Worm (Caenorhabditis elegans): ENCODE measurements around the gene ccm-2.

ccm-2 gene

ce11 chrIV:1838583-1838982 is 4.2 kb downstream of the ccm-2 start:
- TF ChIP-seq ztf-23 (GFP tag; IDR thresholded peaks at IDR 0.05), result no peak
- no peak for TF ChIP-seq T22C8.4 (GFP tag; IDR thresholded peaks at IDR 0.05)
- no peak for TF ChIP-seq klf-2 (GFP tag; conservative IDR thresholded peaks at IDR 0.05)
- no peak for TF ChIP-seq ztf-29 (GFP tag; IDR thresholded peaks at IDR 0.05)
- TF ChIP-seq ref-1 (GFP tag; conservative IDR thresholded peaks at IDR 0.05), result no peak
- TF ChIP-seq flt-1 (GFP tag; IDR thresholded peaks at IDR 0.05), result no peak
- TF ChIP-seq tab-1 (GFP tag; IDR thresholded peaks at IDR 0.05), result no peak
- no peak for TF ChIP-seq cog-1 (tag; optimal IDR thresholded peaks at IDR 0.05)
- TF ChIP-seq med-1 (GFP tag; optimal IDR thresholded peaks at IDR 0.05; ENCODE audit: insufficient read depth), result no peak

- TF ChIP-seq T22C8.4 (GFP tag; IDR thresholded peaks at IDR 0.05), result no peak
- TF ChIP-seq ztf-29 (GFP tag; IDR thresholded peaks at IDR 0.05), result no peak
- TF ChIP-seq cog-1 (tag; optimal IDR thresholded peaks at IDR 0.05), result no peak
- 0 out of 2 replicates have a peak, but pooled peaks have one; percentile 40 for TF ChIP-seq ztf-23 (GFP tag; IDR thresholded peaks at IDR 0.05)
- TF ChIP-seq flt-1 (GFP tag; IDR thresholded peaks at IDR 0.05), result no peak
- TF ChIP-seq ref-1 (GFP tag; conservative IDR thresholded peaks at IDR 0.05), result no peak
Observed at ce11 chrIV:1842314-1842713, 7.9 kb downstream of the ccm-2 start.

DNA sequence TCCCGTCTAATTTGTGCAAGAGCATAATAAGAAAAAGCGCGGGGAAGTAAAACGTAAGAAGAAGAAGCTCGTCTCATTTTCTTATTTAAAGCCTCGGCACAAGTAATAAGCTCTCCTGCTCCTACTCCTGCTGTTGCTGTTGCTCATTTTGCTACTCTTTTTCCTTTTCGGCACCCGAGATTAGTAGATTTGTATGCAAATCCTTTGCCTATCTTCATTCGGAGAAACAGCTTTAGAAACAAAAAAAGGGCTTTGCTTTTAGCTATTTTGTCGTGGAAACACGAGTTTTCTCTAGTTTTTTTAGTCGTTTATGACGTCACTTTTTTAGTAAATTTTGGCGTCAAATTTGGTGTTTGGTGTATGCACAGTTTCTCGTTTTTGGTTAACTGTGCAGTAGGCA is 9.2 kb downstream of the ccm-2 start:
- TF ChIP-seq tab-1 (GFP tag; IDR thresholded peaks at IDR 0.05) (no peak), cog-1 (tag; optimal IDR thresholded peaks at IDR 0.05) (no peak), T22C8.4 (GFP tag; IDR thresholded peaks at IDR 0.05) (no peak), klf-2 (GFP tag; conservative IDR thresholded peaks at IDR 0.05) (no peak), ztf-23 (GFP tag; IDR thresholded peaks at IDR 0.05) (no peak), ztf-29 (GFP tag; IDR thresholded peaks at IDR 0.05) (no peak), flt-1 (GFP tag; IDR thresholded peaks at IDR 0.05) (no peak), med-1 (GFP tag; optimal IDR thresholded peaks at IDR 0.05; ENCODE audit: insufficient read depth) (no peak), ref-1 (GFP tag; conservative IDR thresholded peaks at IDR 0.05) (no peak)

DNA sequence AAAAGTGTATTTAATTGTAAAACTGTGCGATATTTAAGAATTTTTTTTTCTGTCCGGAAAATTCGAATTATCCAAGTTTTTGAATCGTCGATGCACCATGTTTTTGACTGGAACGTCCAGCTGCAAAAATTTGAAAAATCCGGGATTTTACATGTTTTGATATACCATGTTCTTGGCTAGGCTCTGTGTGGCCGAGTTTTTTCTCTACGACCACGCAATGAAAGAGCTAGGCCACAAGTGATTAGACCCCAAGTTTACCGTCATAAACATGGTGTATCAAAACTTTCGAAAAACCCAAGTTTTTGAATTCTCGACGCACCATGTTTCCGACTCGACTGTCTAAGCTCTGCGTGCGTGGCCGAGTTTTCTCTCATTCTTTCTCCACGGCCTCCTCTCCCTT is 10.2 kb downstream of the ccm-2 start:
- TF ChIP-seq flt-1 (GFP tag; IDR thresholded peaks at IDR 0.05), result no peak
- TF ChIP-seq T22C8.4 (GFP tag; IDR thresholded peaks at IDR 0.05), result no peak
- no peak for TF ChIP-seq ztf-29 (GFP tag; IDR thresholded peaks at IDR 0.05)
- TF ChIP-seq ztf-23 (GFP tag; IDR thresholded peaks at IDR 0.05), result no peak
- no peak for TF ChIP-seq ref-1 (GFP tag; conservative IDR thresholded peaks at IDR 0.05)
- TF ChIP-seq klf-2 (GFP tag; conservative IDR thresholded peaks at IDR 0.05), result no peak
- TF ChIP-seq tab-1 (GFP tag; IDR thresholded peaks at IDR 0.05), result no peak
- TF ChIP-seq med-1 (GFP tag; optimal IDR thresholded peaks at IDR 0.05; ENCODE audit: insufficient read depth), result no peak
- no peak for TF ChIP-seq cog-1 (tag; optimal IDR thresholded peaks at IDR 0.05)

DNA sequence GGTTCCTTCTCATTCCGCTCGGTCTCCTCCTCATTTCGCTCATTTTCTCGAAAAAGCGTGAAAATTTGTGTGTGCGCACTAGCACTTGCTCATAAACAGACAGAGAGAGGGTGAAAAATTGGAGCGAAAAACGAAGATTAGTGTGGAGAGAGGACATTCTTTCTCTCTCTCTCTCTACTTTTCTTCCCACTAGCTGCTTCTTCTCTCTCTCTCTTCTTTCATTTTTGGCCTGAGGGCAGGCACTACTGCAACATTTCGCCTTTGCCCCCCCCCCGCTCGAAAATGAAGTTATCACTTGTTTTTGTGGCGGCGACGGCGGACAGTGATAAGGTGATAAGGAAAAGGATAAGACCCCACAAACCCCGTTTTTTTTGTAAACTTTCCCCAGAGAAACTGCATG is 10.6 kb downstream of the ccm-2 start:
- TF ChIP-seq flt-1 (GFP tag; IDR thresholded peaks at IDR 0.05) (no peak), cog-1 (tag; optimal IDR thresholded peaks at IDR 0.05) (no peak), ztf-23 (GFP tag; IDR thresholded peaks at IDR 0.05) (no peak), ref-1 (GFP tag; conservative IDR thresholded peaks at IDR 0.05) (no peak), klf-2 (GFP tag; conservative IDR thresholded peaks at IDR 0.05) (no peak), ztf-29 (GFP tag; IDR thresholded peaks at IDR 0.05) (no peak), tab-1 (GFP tag; IDR thresholded peaks at IDR 0.05) (no peak), med-1 (GFP tag; optimal IDR thresholded peaks at IDR 0.05; ENCODE audit: insufficient read depth) (no peak)

ce11 chrIV:1846451-1846850 is 12.0 kb downstream of the ccm-2 start:
- TF ChIP-seq klf-2 (GFP tag; conservative IDR thresholded peaks at IDR 0.05) (no peak), ref-1 (GFP tag; conservative IDR thresholded peaks at IDR 0.05) (no peak), cog-1 (tag; optimal IDR thresholded peaks at IDR 0.05) (no peak), T22C8.4 (GFP tag; IDR thresholded peaks at IDR 0.05) (no peak), flt-1 (GFP tag; IDR thresholded peaks at IDR 0.05) (no peak), ztf-23 (GFP tag; IDR thresholded peaks at IDR 0.05) (no peak), med-1 (GFP tag; optimal IDR thresholded peaks at IDR 0.05; ENCODE audit: insufficient read depth) (no peak), tab-1 (GFP tag; IDR thresholded peaks at IDR 0.05) (no peak), ztf-29 (GFP tag; IDR thresholded peaks at IDR 0.05) (no peak)

DNA sequence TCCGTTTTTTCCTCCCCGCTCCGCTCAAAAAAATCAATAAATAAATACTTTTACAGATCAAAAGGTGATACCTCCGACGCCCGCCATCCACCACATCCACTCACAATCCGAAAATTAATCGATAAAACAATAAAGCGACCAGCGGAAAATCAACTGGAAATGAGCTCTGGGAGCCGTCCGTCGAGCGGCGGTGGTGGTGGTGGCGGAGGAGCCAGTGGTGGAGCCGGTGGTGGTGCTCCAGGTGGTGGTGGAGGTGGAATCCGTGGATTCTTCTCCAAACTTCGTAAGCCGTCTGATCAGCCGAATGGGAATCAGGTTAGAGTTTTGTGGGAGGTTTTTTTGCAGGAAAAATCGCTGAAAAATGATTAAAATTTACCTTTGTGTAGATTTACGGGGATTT is 13.5 kb downstream of the ccm-2 start, which contains the start of gene egl-4:
Gene egl-4, plus strand, starts transcription at position 160 of the 400 bp plus-strand sequence.
- TF ChIP-seq T22C8.4 (GFP tag; IDR thresholded peaks at IDR 0.05), result no peak
- no peak for TF ChIP-seq cog-1 (tag; optimal IDR thresholded peaks at IDR 0.05)
- no peak for TF ChIP-seq tab-1 (GFP tag; IDR thresholded peaks at IDR 0.05)
- no peak for TF ChIP-seq ztf-29 (GFP tag; IDR thresholded peaks at IDR 0.05)
- TF ChIP-seq med-1 (GFP tag; optimal IDR thresholded peaks at IDR 0.05; ENCODE audit: insufficient read depth), result no peak
- TF ChIP-seq klf-2 (GFP tag; conservative IDR thresholded peaks at IDR 0.05), result no peak
- no peak for TF ChIP-seq ztf-23 (GFP tag; IDR thresholded peaks at IDR 0.05)
- no peak for TF ChIP-seq flt-1 (GFP tag; IDR thresholded peaks at IDR 0.05)
- no peak for TF ChIP-seq ref-1 (GFP tag; conservative IDR thresholded peaks at IDR 0.05)

ce11 chrIV:1853934-1854438 is 19.6 kb downstream of the ccm-2 start:
- TF ChIP-seq ztf-29 (GFP tag; IDR thresholded peaks at IDR 0.05) (no peak), flt-1 (GFP tag; IDR thresholded peaks at IDR 0.05) (0 out of 2 replicates have a peak, but pooled peaks have one; percentile 50)

DNA sequence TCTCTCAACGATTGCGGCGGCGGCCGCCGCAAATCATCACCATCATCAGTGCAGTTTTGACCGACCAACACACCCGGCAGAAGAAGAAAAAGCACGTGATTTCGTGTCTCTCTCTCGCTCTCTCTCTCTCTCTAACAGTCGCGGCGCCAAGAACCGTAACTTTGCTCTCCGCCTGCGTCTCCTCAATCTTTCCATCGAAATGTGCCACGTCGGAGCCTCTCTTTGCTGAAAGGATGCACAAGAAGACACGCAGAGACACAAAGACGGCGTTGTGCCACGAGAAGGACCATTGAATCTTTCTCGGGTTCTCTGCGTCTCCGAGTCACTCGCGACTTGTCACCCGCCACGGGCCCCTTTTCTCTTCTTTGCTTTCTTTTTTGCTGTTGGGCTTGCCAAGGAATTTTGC is 23.4 kb downstream of the ccm-2 start:
- TF ChIP-seq ztf-29 (GFP tag; IDR thresholded peaks at IDR 0.05) (no peak), klf-2 (GFP tag; conservative IDR thresholded peaks at IDR 0.05) (no peak)

- TF ChIP-seq ztf-29 (GFP tag; IDR thresholded peaks at IDR 0.05), result no peak
- no peak for TF ChIP-seq ref-1 (GFP tag; conservative IDR thresholded peaks at IDR 0.05)
- TF ChIP-seq cog-1 (tag; optimal IDR thresholded peaks at IDR 0.05), result no peak
- TF ChIP-seq flt-1 (GFP tag; IDR thresholded peaks at IDR 0.05), result no peak
- TF ChIP-seq klf-2 (GFP tag; conservative IDR thresholded peaks at IDR 0.05), result no peak
- no peak for TF ChIP-seq tab-1 (GFP tag; IDR thresholded peaks at IDR 0.05)
- no peak for TF ChIP-seq med-1 (GFP tag; optimal IDR thresholded peaks at IDR 0.05; ENCODE audit: insufficient read depth)
- no peak for TF ChIP-seq T22C8.4 (GFP tag; IDR thresholded peaks at IDR 0.05)
- TF ChIP-seq ztf-23 (GFP tag; IDR thresholded peaks at IDR 0.05), result no peak
Observed at ce11 chrIV:1859365-1859982, 25.0 kb downstream of the ccm-2 start.

All from whole organism, midembryonic.